Fruit fly (Drosophila melanogaster): ENCODE data around the gene CG12531.

Gene CG12531

dm6 chrX:19750626-19751149, 32.0 kb downstream of the CG12531 start, which contains the start of gene Abcd3 (continued):
- TF ChIP-seq D (optimal IDR thresholded peaks at IDR 0.05) (no peak), D (GFP tag; optimal IDR thresholded peaks at IDR 0.05) (peak; percentile 32), CG18476 (GFP tag; optimal IDR thresholded peaks at IDR 0.05) (no peak), chinmo (GFP tag; IDR thresholded peaks at IDR 0.05; ENCODE audit: partially characterized antibody) (peak; percentile 91), Poxn (GFP tag; IDR thresholded peaks at IDR 0.05) (no peak), tll (GFP tag; optimal IDR thresholded peaks at IDR 0.05) (peak in 1 of 2 experiments; percentile 10), Vsx1 (GFP tag; optimal IDR thresholded peaks at IDR 0.05) (no peak), CG6791 (GFP tag; IDR thresholded peaks at IDR 0.05; ENCODE audit: partially characterized antibody) (peak; percentile 75), H15 (GFP tag; IDR thresholded peaks at IDR 0.05) (no peak), ase (GFP tag; IDR thresholded peaks at IDR 0.05) (no peak), CG34422 (GFP tag; IDR thresholded peaks at IDR 0.05) (peak; percentile 70), mirr (GFP tag; optimal IDR thresholded peaks at IDR 0.05) (peak; percentile 60), cato (GFP tag; optimal IDR thresholded peaks at IDR 0.05; ENCODE audit: borderline replicate concordance) (no peak), CG11560 (tag; IDR thresholded peaks at IDR 0.05) (no peak), nerfin-2 (GFP tag; IDR thresholded peaks at IDR 0.05; ENCODE audit: partially characterized antibody) (peak; percentile 71), CG30020 (tag; optimal IDR thresholded peaks at IDR 0.05) (no peak), CG4854 (GFP tag; optimal IDR thresholded peaks at IDR 0.05) (no peak), bigmax (GFP tag; optimal IDR thresholded peaks at IDR 0.05) (no peak), dysf (GFP tag; IDR thresholded peaks at IDR 0.05) (no peak), ewg (GFP tag; optimal IDR thresholded peaks at IDR 0.05) (peak; percentile 38), Adf1 (GFP tag; IDR thresholded peaks at IDR 0.05) (peak; percentile 60; the same call in 1 of the 2 replicates), CG10209 (GFP tag; optimal IDR thresholded peaks at IDR 0.05) (peak; percentile 26), fd96Cb (tag; optimal IDR thresholded peaks at IDR 0.05) (no peak), Rfx (GFP tag; IDR thresholded peaks at IDR 0.05) (peak; percentile 44), tgo (GFP tag; IDR thresholded peaks at IDR 0.05) (no peak), dpn (GFP tag; optimal IDR thresholded peaks at IDR 0.05) (peak in 1 of 2 experiments; percentile 44), CG3726 (GFP tag; IDR thresholded peaks at IDR 0.05) (no peak), HLHmδ (GFP tag; optimal IDR thresholded peaks at IDR 0.05) (peak; percentile 22), TFAM (GFP tag; optimal IDR thresholded peaks at IDR 0.05) (no peak), CG4282 (GFP tag; optimal IDR thresholded peaks at IDR 0.05) (no peak), CG4730 (GFP tag; IDR thresholded peaks at IDR 0.05) (no peak), eve (GFP tag; optimal IDR thresholded peaks at IDR 0.05) (no peak), HLH3B (GFP tag; IDR thresholded peaks at IDR 0.05) (no peak; the same call in 1 of the 2 replicates), Hr51 (GFP tag; optimal IDR thresholded peaks at IDR 0.05) (peak in 1 of 2 experiments; percentile 13), klu (GFP tag; IDR thresholded peaks at IDR 0.05) (no peak), seq (GFP tag; IDR thresholded peaks at IDR 0.05) (peak; percentile 68; the same call in 1 of the 2 replicates), Sry-δ (GFP tag; optimal IDR thresholded peaks at IDR 0.05) (peak; percentile 70), CG3407 (GFP tag; optimal IDR thresholded peaks at IDR 0.05) (no peak), CG2199 (GFP tag; IDR thresholded peaks at IDR 0.05) (no peak), CG15011 (GFP tag; optimal IDR thresholded peaks at IDR 0.05) (no peak), Nf-YC (tag; optimal IDR thresholded peaks at IDR 0.05) (peak; percentile 65), bowl (GFP tag; IDR thresholded peaks at IDR 0.05) (0 out of 2 replicates have a peak, but pooled peaks have one; percentile 21), gcm2 (GFP tag; optimal IDR thresholded peaks at IDR 0.05) (no peak), CG15269 (tag; optimal IDR thresholded peaks at IDR 0.05) (peak; percentile 15), stwl (tag; optimal IDR thresholded peaks at IDR 0.05) (peak; percentile 20), salm (tag; optimal IDR thresholded peaks at IDR 0.05) (peak; percentile 11), dimm (GFP tag; IDR thresholded peaks at IDR 0.05) (no peak), nau (GFP tag; optimal IDR thresholded peaks at IDR 0.05) (peak; percentile 54), GATAe (GFP tag; conservative IDR thresholded peaks at IDR 0.05) (no peak; the same call in 1 of the 2 replicates), BtbVII (GFP tag; optimal IDR thresholded peaks at IDR 0.05) (peak; percentile 60)
